Worm (Caenorhabditis elegans): Measurements from ENCODE around the gene ZK185.5.

ZK185.5 gene

DNA sequence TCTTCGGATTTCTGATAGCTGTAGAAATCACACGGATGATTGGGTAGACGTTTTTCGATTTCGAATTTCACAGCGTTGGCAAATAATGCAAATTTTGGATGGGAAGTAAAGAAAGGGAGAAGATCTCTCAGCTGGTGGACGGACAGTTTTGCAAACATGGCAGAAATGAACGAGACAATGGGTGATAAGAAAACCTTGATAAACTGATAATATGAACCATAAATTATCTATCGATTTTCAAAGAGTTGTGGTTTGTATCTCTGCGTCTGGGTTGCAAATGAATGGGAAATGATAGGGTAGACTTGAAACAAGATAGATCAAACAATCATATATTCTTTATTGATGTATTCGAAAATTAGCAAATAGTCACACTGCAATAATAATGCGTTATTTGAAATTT lies 15.5 kb downstream of the ZK185.5 start, which contains the start of gene ZK185.3:
ZK185.3 (minus strand) TSS at position 263 of the 400 bp plus-strand sequence.
- TF ChIP-seq efl-1 (optimal IDR thresholded peaks at IDR 0.05) (no peak), efl-1 (GFP tag; optimal IDR thresholded peaks at IDR 0.05 in 1 of 2) (peak in 1 of 2 experiments; percentile 83), elt-3 (tag; optimal IDR thresholded peaks at IDR 0.05) (peak in 4 of 6 experiments; percentile 7 to 58 (median 46)), elt-2 (tag; optimal IDR thresholded peaks at IDR 0.05) (peak; percentile 77), tlp-1 (tag; optimal IDR thresholded peaks at IDR 0.05) (peak; percentile 57), hpl-2 (GFP tag; optimal IDR thresholded peaks at IDR 0.05) (no peak), nhr-84 (tag; optimal IDR thresholded peaks at IDR 0.05) (no peak), ces-1 (GFP tag; optimal IDR thresholded peaks at IDR 0.05) (no peak), snpc-4 (tag; optimal IDR thresholded peaks at IDR 0.05) (no peak), ceh-8 (GFP tag; optimal IDR thresholded peaks at IDR 0.05) (no peak), C34B4.2 (tag; optimal IDR thresholded peaks at IDR 0.05) (no peak), pqm-1 (tag; optimal IDR thresholded peaks at IDR 0.05) (peak; percentile 97)

DNA sequence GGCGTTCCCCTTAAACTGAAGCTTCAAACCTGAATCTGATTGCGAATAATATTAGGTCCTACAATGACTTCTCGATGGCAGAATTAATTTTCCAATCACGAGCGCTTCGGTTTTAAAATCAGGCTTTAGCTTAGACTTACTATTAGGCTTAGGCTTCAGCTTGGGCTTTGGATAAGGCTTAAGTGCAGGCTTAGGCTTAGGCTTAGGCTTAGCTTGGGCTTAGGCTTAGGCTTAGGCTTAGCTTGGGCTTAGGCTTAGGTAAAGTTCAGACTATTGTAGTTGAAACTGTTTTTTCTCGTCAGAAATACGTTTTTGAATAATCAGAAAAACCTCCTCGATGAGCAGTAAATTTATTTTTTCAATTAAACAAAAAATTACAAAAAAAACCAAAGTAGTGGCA lies 19.0 kb downstream of the ZK185.5 start:
- TF ChIP-seq fkh-10 (GFP tag; optimal IDR thresholded peaks at IDR 0.05) = no peak
- TF ChIP-seq ztf-11 (tag; optimal IDR thresholded peaks at IDR 0.05) = no peak
- TF ChIP-seq nhr-85 (tag) = no peak
- no peak for TF ChIP-seq efl-3 (GFP tag; optimal IDR thresholded peaks at IDR 0.05)
- TF ChIP-seq Y116A8C.19 (tag; optimal IDR thresholded peaks at IDR 0.05; ENCODE audit: borderline replicate concordance) = no peak
- TF ChIP-seq vab-15 (tag; optimal IDR thresholded peaks at IDR 0.05) = no peak
- TF ChIP-seq C04F5.9 (tag; optimal IDR thresholded peaks at IDR 0.05) = no peak
- no peak for TF ChIP-seq isw-1 (GFP tag; IDR thresholded peaks at IDR 0.05)
- no peak for TF ChIP-seq tlp-1 (tag; optimal IDR thresholded peaks at IDR 0.05)
- no peak for TF ChIP-seq unc-30 (tag; optimal IDR thresholded peaks at IDR 0.05)
- no peak for TF ChIP-seq zip-4 (GFP tag; optimal IDR thresholded peaks at IDR 0.05)
- no peak for TF ChIP-seq ces-1 (GFP tag; optimal IDR thresholded peaks at IDR 0.05)
- no peak for TF ChIP-seq ceh-88 (GFP tag; IDR thresholded peaks at IDR 0.05)
- TF ChIP-seq hpl-2 (GFP tag; optimal IDR thresholded peaks at IDR 0.05) = no peak
- TF ChIP-seq lin-13 (GFP tag; optimal IDR thresholded peaks at IDR 0.05) = no peak
- no peak for TF ChIP-seq nhr-90 (tag; optimal IDR thresholded peaks at IDR 0.05; ENCODE audit: poor library complexity)
- TF ChIP-seq rnt-1 (tag; optimal IDR thresholded peaks at IDR 0.05) = no peak
- TF ChIP-seq ceh-82 (tag; optimal IDR thresholded peaks at IDR 0.05) = no peak
- TF ChIP-seq sox-4 (tag; optimal IDR thresholded peaks at IDR 0.05) = no peak

DNA sequence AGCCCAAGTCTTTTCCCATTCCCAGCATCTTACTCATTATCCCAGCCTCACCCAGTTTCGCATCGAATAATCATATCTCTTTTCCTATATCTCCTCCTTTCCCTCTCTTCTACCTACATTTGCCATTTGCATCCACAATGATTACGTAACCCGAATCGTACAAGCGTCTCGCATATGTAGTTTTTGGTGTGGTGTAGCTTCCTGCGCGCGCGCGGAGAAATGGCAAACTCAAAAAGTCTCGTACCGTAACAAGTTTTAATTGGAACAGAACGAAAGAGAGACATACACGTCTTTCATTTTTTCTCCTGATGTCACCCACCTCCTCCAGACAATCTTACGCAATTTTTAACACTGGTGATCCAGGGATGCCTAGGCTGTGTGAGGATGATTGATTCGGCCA lies 19.7 kb downstream of the ZK185.5 start:
- TF ChIP-seq blmp-1 (tag; optimal IDR thresholded peaks at IDR 0.05) (peak; percentile 59), fkh-4 (tag; optimal IDR thresholded peaks at IDR 0.05; ENCODE audit: borderline replicate concordance) (no peak)

DNA sequence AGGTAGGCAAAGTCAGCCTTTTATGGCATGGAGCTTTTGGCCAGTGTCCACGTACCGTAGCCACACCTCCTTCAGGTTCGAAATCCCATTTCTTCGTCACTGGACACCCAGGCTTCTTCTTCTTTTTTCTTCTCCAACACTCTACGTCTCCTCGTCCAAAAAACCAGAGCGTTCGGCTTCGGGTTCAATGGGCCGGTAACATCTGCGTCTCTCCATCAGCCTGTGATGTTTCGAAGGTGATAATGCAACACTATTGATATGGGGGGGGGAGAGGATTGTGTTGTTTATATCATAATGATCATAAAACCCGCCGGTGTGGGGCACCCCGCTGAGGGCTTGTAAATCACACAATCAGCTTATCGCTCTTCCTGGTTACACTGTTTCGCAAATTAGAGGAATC lies 20.8 kb downstream of the ZK185.5 start, which contains the start of gene ZK180.6:
ZK180.6 (minus strand) TSS at position 101 of the 400 bp plus-strand sequence.
- TF ChIP-seq ceh-82 (tag; optimal IDR thresholded peaks at IDR 0.05) (no peak), skn-1 (tag; optimal IDR thresholded peaks at IDR 0.05) (no peak), nhr-28 (tag; optimal IDR thresholded peaks at IDR 0.05) (no peak), lin-39 (tag; optimal IDR thresholded peaks at IDR 0.05) (no peak), hlh-17 (GFP tag; optimal IDR thresholded peaks at IDR 0.05; ENCODE audit: borderline replicate concordance) (no peak), fkh-10 (GFP tag; optimal IDR thresholded peaks at IDR 0.05) (no peak), unc-130 (tag; optimal IDR thresholded peaks at IDR 0.05) (no peak), nhr-20 (tag; optimal IDR thresholded peaks at IDR 0.05) (no peak)

DNA sequence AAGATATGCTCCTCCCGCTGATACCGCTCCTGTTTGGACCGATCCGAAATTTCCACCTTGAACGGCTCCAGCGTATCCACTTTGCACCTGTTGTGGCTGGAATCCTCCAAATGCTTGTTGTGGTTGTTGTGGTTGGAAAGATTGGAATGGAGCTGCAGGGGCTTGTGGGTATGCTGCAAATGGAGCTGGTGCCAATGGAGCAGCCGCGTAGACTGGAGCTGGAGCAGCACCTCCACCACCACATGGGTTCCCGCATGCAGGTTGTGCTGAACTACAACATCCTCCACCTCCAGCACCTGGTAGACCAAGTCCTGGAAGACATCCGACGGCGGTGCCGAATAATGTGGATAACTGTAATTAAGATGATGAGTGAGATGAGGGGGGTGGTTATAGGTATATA lies 22.3 kb downstream of the ZK185.5 start:
- TF ChIP-seq ceh-8 (GFP tag; optimal IDR thresholded peaks at IDR 0.05) (no peak), nhr-85 (tag) (peak; percentile 35)
